Fruit fly (Drosophila melanogaster) S2 (cell line): ENCODE data around the gene ZnT63C.

ENCODE experiments used
- CG8478 ChIP-seq: fragments of >200 bp; optimal IDR thresholded peaks from 2 replicates; lab custom pipeline; 2018
- CTCF ChIP-seq, 2 experiments: fragments of >200 bp; optimal IDR thresholded peaks; 2 replicates each; lab custom pipeline; 2018

DNA sequence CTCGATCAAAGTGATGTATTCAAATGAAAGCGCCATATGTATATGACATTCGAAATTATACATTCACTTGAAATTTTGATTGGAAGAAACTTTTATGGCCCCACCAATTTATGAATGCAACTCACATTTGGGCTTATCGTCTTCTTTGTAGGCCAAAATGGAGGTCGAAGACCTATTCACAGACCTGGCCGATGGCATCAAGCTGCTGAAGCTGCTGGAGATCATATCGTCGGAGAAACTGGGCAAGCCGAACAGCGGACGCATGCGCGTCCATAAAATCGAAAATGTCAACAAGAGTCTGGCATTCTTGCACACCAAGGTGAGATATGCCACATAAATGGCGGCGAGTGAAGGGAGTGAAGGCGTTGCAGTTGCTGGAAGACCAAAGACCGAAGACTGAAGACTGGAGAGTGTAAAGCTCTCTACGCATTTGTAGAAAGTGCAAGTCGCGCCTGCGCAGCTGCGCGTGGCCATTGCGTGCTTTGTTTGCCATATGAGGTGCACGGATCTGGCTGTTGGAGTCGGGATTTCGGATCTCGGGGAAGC is 48.4 kb downstream of the ZnT63C start:
- TF ChIP-seq CTCF (optimal IDR thresholded peaks at IDR 0.05; lab: Kevin White, UChicago) (no peak), CG8478 (lab: Kevin White, UChicago) (no peak)
